Worm (Caenorhabditis elegans): ENCODE results near the gene C05A9.2.

ce11 chrX:10794647-10795046, 49.8 kb downstream of the C05A9.2 start, which contains the start of gene T05A10.6:
- TF ChIP-seq nhr-76 (tag; optimal IDR thresholded peaks at IDR 0.05) (no peak), nhr-77 (tag; optimal IDR thresholded peaks at IDR 0.05) (no peak), tbx-2 (tag; optimal IDR thresholded peaks at IDR 0.05) (no peak), ceh-82 (tag; optimal IDR thresholded peaks at IDR 0.05) (no peak), ztf-11 (tag; optimal IDR thresholded peaks at IDR 0.05) (no peak), nhr-237 (tag; optimal IDR thresholded peaks at IDR 0.05) (no peak), skn-1 (tag; optimal IDR thresholded peaks at IDR 0.05) (no peak)

Data from whole organism, L1 larva.